ENCODE assay signal across 4 fruit fly cellular contexts in the genomic region with DNA sequence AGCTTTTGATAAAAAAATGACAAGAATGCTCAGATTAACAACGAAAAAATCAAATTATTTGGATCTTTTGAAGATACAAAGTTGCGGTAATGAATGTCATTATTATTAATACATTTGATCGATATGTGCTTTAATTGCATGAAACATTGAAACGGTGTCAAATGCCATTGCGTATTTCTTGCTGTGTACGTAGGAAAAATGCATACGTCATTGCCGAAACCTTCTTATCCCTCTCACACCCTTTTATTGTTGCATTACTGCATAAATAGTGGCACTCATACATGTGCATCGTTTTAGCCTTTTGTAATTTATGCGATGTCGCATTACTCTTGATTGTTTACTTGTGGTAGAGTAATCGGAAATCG.
TF ChIP-seq lines count a peak whose summit lies in the region.

No protein-coding gene starts in this region.

- no peak for TF ChIP-seq CTCF in whole organism, embryonic (GFP tag; optimal IDR thresholded peaks at IDR 0.05; lab: Kevin White, UChicago)

TF ChIP-seq in whole organism, adult, 20 proteins besides CTCF, POLR2A, EP300 and RAD21:
- TF ChIP-seq toe (GFP tag; optimal IDR thresholded peaks at IDR 0.05; lab: Kevin White, UChicago) = no peak
- TF ChIP-seq tj (GFP tag; optimal IDR thresholded peaks at IDR 0.05; lab: Kevin White, UChicago) = peak; percentile 64
- TF ChIP-seq Hr96 (GFP tag; optimal IDR thresholded peaks at IDR 0.05; lab: Kevin White, UChicago) = no peak
- no peak for TF ChIP-seq Clk (GFP tag; optimal IDR thresholded peaks at IDR 0.05; lab: Kevin White, UChicago)
- peak in 1 of 2 experiments; percentile 8 for TF ChIP-seq cnc (optimal IDR thresholded peaks at IDR 0.05; lab: Kevin White, UChicago)

TF ChIP-seq in whole organism, embryonic, 481 proteins besides CTCF, POLR2A, EP300 and RAD21 (continues in another document):
- TF ChIP-seq sqz (GFP tag; optimal IDR thresholded peaks at IDR 0.05; lab: Kevin White, UChicago) = no peak
- no peak for TF ChIP-seq CG17361 (GFP tag; IDR thresholded peaks at IDR 0.05; lab: Robert Waterston, UW)
- no peak for TF ChIP-seq CG18262 (tag; optimal IDR thresholded peaks at IDR 0.05; lab: Kevin White, UChicago)
- no peak for TF ChIP-seq run (tag; optimal IDR thresholded peaks at IDR 0.05; lab: Kevin White, UChicago)
- no peak for TF ChIP-seq lilli (GFP tag; optimal IDR thresholded peaks at IDR 0.05; lab: Kevin White, UChicago)
- TF ChIP-seq sens (GFP tag; lab: Kevin White, UChicago) = peak; percentile 70
- TF ChIP-seq CG11695 (GFP tag; IDR thresholded peaks at IDR 0.05; lab: Robert Waterston, UW) = 0 out of 3 replicates have a peak, but pooled peaks have one; percentile 14
- no peak for TF ChIP-seq gt (GFP tag; IDR thresholded peaks at IDR 0.05; lab: Robert Waterston, UW)
- peak; percentile 59 for TF ChIP-seq D19A (tag; optimal IDR thresholded peaks at IDR 0.05; lab: Kevin White, UChicago)
- no peak for TF ChIP-seq Gsc (GFP tag; IDR thresholded peaks at IDR 0.05; lab: Robert Waterston, UW)
- no peak for TF ChIP-seq crp (GFP tag; optimal IDR thresholded peaks at IDR 0.05; lab: Kevin White, UChicago)
- TF ChIP-seq Oli (tag; optimal IDR thresholded peaks at IDR 0.05; lab: Kevin White, UChicago) = no peak
- no peak for TF ChIP-seq zen (tag; optimal IDR thresholded peaks at IDR 0.05; lab: Kevin White, UChicago)
- TF ChIP-seq chinmo (GFP tag; IDR thresholded peaks at IDR 0.05; lab: Robert Waterston, UW; ENCODE audit: partially characterized antibody) = no peak
- no peak for TF ChIP-seq sima (GFP tag; optimal IDR thresholded peaks at IDR 0.05; lab: Kevin White, UChicago)
- no peak for TF ChIP-seq CG9437 (GFP tag; optimal IDR thresholded peaks at IDR 0.05; lab: Kevin White, UChicago)
- TF ChIP-seq BEAF-32 (GFP tag; optimal IDR thresholded peaks at IDR 0.05; lab: Kevin White, UChicago) = no peak
- TF ChIP-seq B-H2 (GFP tag; optimal IDR thresholded peaks at IDR 0.05; lab: Kevin White, UChicago) = no peak
- TF ChIP-seq inv (GFP tag; IDR thresholded peaks at IDR 0.05; lab: Robert Waterston, UW; ENCODE audit: partially characterized antibody) = no peak
- TF ChIP-seq corto (GFP tag; optimal IDR thresholded peaks at IDR 0.05; lab: Kevin White, UChicago) = no peak
- no peak for TF ChIP-seq NC2β (GFP tag; optimal IDR thresholded peaks at IDR 0.05; lab: Kevin White, UChicago)
- TF ChIP-seq CG5953 (GFP tag; IDR thresholded peaks at IDR 0.05; lab: Robert Waterston, UW) = no peak
- no peak for TF ChIP-seq Dp (GFP tag; optimal IDR thresholded peaks at IDR 0.05; lab: Kevin White, UChicago)
- peak; percentile 35 for TF ChIP-seq phol (tag; optimal IDR thresholded peaks at IDR 0.05; lab: Kevin White, UChicago)
- no peak for TF ChIP-seq scrt (GFP tag; optimal IDR thresholded peaks at IDR 0.05; lab: Kevin White, UChicago)
- no peak for TF ChIP-seq Ets97D (GFP tag; optimal IDR thresholded peaks at IDR 0.05; lab: Kevin White, UChicago)
- no peak for TF ChIP-seq sisA (GFP tag; IDR thresholded peaks at IDR 0.05; lab: Robert Waterston, UW)
- no peak for TF ChIP-seq Xbp1 (GFP tag; optimal IDR thresholded peaks at IDR 0.05; lab: Kevin White, UChicago)
- TF ChIP-seq chif (GFP tag; optimal IDR thresholded peaks at IDR 0.05; lab: Kevin White, UChicago) = peak in 1 of 2 experiments; percentile 2

TF ChIP-seq in whole organism, prepupa, 60 proteins besides CTCF, POLR2A, EP300 and RAD21:
- TF ChIP-seq topi (GFP tag; optimal IDR thresholded peaks at IDR 0.05; lab: Kevin White, UChicago) = peak; percentile 5
- TF ChIP-seq Gug (GFP tag; IDR thresholded peaks at IDR 0.05; lab: Robert Waterston, UW) = no peak
- 0 out of 3 replicates have a peak, but pooled peaks have one; percentile 10 for TF ChIP-seq eg (GFP tag; IDR thresholded peaks at IDR 0.05; lab: Robert Waterston, UW)
- TF ChIP-seq Eip75B (GFP tag; optimal IDR thresholded peaks at IDR 0.05; lab: Kevin White, UChicago) = no peak
- peak; percentile 20 for TF ChIP-seq CG6792 (GFP tag; optimal IDR thresholded peaks at IDR 0.05; lab: Kevin White, UChicago)
- TF ChIP-seq CG32006 (GFP tag; optimal IDR thresholded peaks at IDR 0.05; lab: Kevin White, UChicago) = peak; percentile 49
- no peak for TF ChIP-seq CG9139 (GFP tag; optimal IDR thresholded peaks at IDR 0.05; lab: Kevin White, UChicago)
- 0 out of 2 replicates have a peak, but pooled peaks have one; percentile 12 for TF ChIP-seq CG15336 (GFP tag; IDR thresholded peaks at IDR 0.05; lab: Robert Waterston, UW)
- peak; percentile 5 for TF ChIP-seq acj6 (GFP tag; optimal IDR thresholded peaks at IDR 0.05; lab: Kevin White, UChicago)
TF ChIP-seq in whole organism, prepupa: peak in this region for 6.

TF ChIP-seq in whole organism, pupa, 21 proteins besides CTCF, POLR2A, EP300 and RAD21:
- TF ChIP-seq rn (GFP tag; IDR thresholded peaks at IDR 0.05; lab: Robert Waterston, UW) (no peak), CG4496 (GFP tag; IDR thresholded peaks at IDR 0.05; lab: Robert Waterston, UW) (peak; percentile 29; the same call in 1 of the 3 replicates)
